Fruit fly (Drosophila melanogaster): Measurements from ENCODE around the gene mRpL47.
A peak's percentile ranks its signal among the peaks of the same experiment; 100 is the strongest.

Gene mRpL47

DNA sequence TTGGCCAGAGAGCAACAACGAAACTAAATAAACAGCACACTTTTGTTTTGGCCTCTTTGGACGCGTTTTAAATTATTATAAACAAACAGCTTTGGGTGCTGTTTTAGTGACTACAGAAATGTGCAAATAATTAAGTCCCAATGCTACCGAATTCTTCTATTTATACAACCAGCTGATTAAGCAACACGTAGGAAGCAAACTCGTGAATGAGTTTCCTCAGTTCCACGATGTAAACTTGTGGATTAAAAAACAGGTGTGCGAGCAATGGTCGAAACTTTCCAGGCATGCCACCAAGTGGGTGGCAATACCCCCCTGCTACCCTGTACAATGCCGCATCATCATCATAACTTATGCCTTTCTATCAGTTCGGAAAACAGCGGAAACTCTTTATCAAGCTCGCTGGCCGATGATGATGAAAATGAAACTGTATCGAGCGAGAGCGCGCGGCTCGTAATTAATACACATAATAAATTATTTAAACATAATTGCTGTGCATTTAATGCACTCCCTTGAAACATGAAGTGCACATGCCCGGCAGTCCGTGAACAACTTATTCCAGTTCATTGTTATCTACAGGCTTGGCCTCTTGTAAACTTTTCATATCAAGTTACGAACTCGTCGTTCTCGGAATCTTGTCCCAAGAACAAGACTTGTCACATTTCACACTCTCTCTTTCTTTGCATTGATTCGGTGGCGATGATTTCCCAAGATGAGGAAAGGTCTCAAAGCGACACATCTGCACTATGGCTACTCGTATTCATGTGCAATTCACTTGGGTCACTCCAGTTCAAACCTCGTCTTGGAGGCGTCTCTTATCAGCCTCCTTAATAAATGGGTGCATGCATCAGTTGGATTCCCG, 15.3 kb downstream of the mRpL47 start (continued):
- no peak for TF ChIP-seq Ssrp (tag; optimal IDR thresholded peaks at IDR 0.05)
- TF ChIP-seq Hr3 (GFP tag; optimal IDR thresholded peaks at IDR 0.05) = no peak
- no peak for TF ChIP-seq fd64A (GFP tag; optimal IDR thresholded peaks at IDR 0.05)
- TF ChIP-seq CG11398 (GFP tag; optimal IDR thresholded peaks at IDR 0.05) = no peak
- no peak for TF ChIP-seq Hr39 (optimal IDR thresholded peaks at IDR 0.05)
- TF ChIP-seq gce (GFP tag; IDR thresholded peaks at IDR 0.05) = no peak
- no peak for TF ChIP-seq Nf-YB (GFP tag; optimal IDR thresholded peaks at IDR 0.05)
- peak; percentile 43; the same call in 1 of the 2 replicates for TF ChIP-seq Rfx (GFP tag; IDR thresholded peaks at IDR 0.05)
- TF ChIP-seq dimm (GFP tag; IDR thresholded peaks at IDR 0.05) = no peak
- TF ChIP-seq bsh (GFP tag; optimal IDR thresholded peaks at IDR 0.05) = no peak
- no peak for TF ChIP-seq unpg (GFP tag; optimal IDR thresholded peaks at IDR 0.05)
- TF ChIP-seq ase (GFP tag; IDR thresholded peaks at IDR 0.05) = no peak
- TF ChIP-seq E2f2 (GFP tag; IDR thresholded peaks at IDR 0.05) = no peak
- no peak for TF ChIP-seq CG6791 (GFP tag; IDR thresholded peaks at IDR 0.05; ENCODE audit: partially characterized antibody)
- peak; percentile 66 for TF ChIP-seq Med (GFP tag)
- TF ChIP-seq HLHmδ (GFP tag; optimal IDR thresholded peaks at IDR 0.05) = no peak
- TF ChIP-seq CG16863 (GFP tag; optimal IDR thresholded peaks at IDR 0.05) = no peak
- no peak for TF ChIP-seq ato (GFP tag; IDR thresholded peaks at IDR 0.05; ENCODE audit: partially characterized antibody)
- peak; percentile 68 for TF ChIP-seq Blimp-1 (GFP tag; optimal IDR thresholded peaks at IDR 0.05)
- no peak for TF ChIP-seq CG15269 (tag; optimal IDR thresholded peaks at IDR 0.05)
- no peak for TF ChIP-seq tap (tag; optimal IDR thresholded peaks at IDR 0.05)
- TF ChIP-seq usp (GFP tag; optimal IDR thresholded peaks at IDR 0.05) = no peak
- TF ChIP-seq peb (GFP tag; IDR thresholded peaks at IDR 0.05) = no peak
- no peak for TF ChIP-seq toy (GFP tag; IDR thresholded peaks at IDR 0.05)
- no peak for TF ChIP-seq CG34376 (GFP tag; optimal IDR thresholded peaks at IDR 0.05)
- TF ChIP-seq lilli (GFP tag; optimal IDR thresholded peaks at IDR 0.05) = no peak
- no peak for TF ChIP-seq CG6654 (GFP tag; optimal IDR thresholded peaks at IDR 0.05)
- TF ChIP-seq CG2199 (GFP tag; IDR thresholded peaks at IDR 0.05) = peak; percentile 34; the same call in 1 of the 3 replicates
- TF ChIP-seq CG3065 (GFP tag; optimal IDR thresholded peaks at IDR 0.05) = no peak
- TF ChIP-seq CG3995 (GFP tag; optimal IDR thresholded peaks at IDR 0.05) = no peak
- no peak for TF ChIP-seq inv (GFP tag; IDR thresholded peaks at IDR 0.05; ENCODE audit: partially characterized antibody)
- TF ChIP-seq en (GFP tag; optimal IDR thresholded peaks at IDR 0.05) = no peak
- TF ChIP-seq CG12104 (GFP tag; optimal IDR thresholded peaks at IDR 0.05) = no peak
- no peak for TF ChIP-seq mirr (GFP tag; optimal IDR thresholded peaks at IDR 0.05)
- no peak for TF ChIP-seq CG10565 (GFP tag; optimal IDR thresholded peaks at IDR 0.05)
- TF ChIP-seq crol (GFP tag; IDR thresholded peaks at IDR 0.05) = 0 out of 2 replicates have a peak, but pooled peaks have one; percentile 6
- TF ChIP-seq Rx (GFP tag; IDR thresholded peaks at IDR 0.05) = 0 out of 2 replicates have a peak, but pooled peaks have one; percentile 15
- no peak for TF ChIP-seq Tbp (GFP tag; optimal IDR thresholded peaks at IDR 0.05)
- TF ChIP-seq tgo (GFP tag; IDR thresholded peaks at IDR 0.05) = no peak
- TF ChIP-seq zen2 (GFP tag; IDR thresholded peaks at IDR 0.05; ENCODE audit: partially characterized antibody) = no peak
- peak; percentile 19 for TF ChIP-seq CG18599 (GFP tag; optimal IDR thresholded peaks at IDR 0.05)
- TF ChIP-seq trem (tag; optimal IDR thresholded peaks at IDR 0.05) = no peak
- TF ChIP-seq CG8765 (GFP tag; IDR thresholded peaks at IDR 0.05) = no peak
- TF ChIP-seq D19A (tag; optimal IDR thresholded peaks at IDR 0.05) = no peak
- 0 out of 2 replicates have a peak, but pooled peaks have one; percentile 55 for TF ChIP-seq CG16779 (GFP tag; IDR thresholded peaks at IDR 0.05)
- TF ChIP-seq schlank (tag; optimal IDR thresholded peaks at IDR 0.05) = no peak
- TF ChIP-seq Atf3 (GFP tag; optimal IDR thresholded peaks at IDR 0.05) = no peak
- no peak for TF ChIP-seq cg (GFP tag; optimal IDR thresholded peaks at IDR 0.05)
- TF ChIP-seq CG8478 (optimal IDR thresholded peaks at IDR 0.05) = no peak
- TF ChIP-seq tup (GFP tag; optimal IDR thresholded peaks at IDR 0.05) = no peak
